Worm (Caenorhabditis elegans): ENCODE measurements around the gene srh-19.

- TF ChIP-seq snpc-4 (tag; optimal IDR thresholded peaks at IDR 0.05) (no peak), elt-3 (tag; optimal IDR thresholded peaks at IDR 0.05) (no peak), egl-27 (tag; optimal IDR thresholded peaks at IDR 0.05) (no peak), nfya-1 (tag; optimal IDR thresholded peaks at IDR 0.05; ENCODE audit: insufficient read depth) (no peak), aly-2 (tag; optimal IDR thresholded peaks at IDR 0.05) (no peak), nhr-12 (tag; optimal IDR thresholded peaks at IDR 0.05) (no peak)
Observed at ce11 chrX:1443556-1444243, 30.8 kb downstream of the srh-19 start.

Data from whole organism, L3 larva.